Fruit fly (Drosophila melanogaster) whole organism, embryonic: ENCODE results near the gene CG13247.

ENCODE experiments used
- Abd-B ChIP-seq: fragments of 200-800 bp; sonication (Bioruptor generic); optimal IDR thresholded peaks from 2 replicates; lab custom pipeline; 2018; ENCODE audit warnings: missing biosample characterization, mild to moderate bottlenecking, missing genetic modification characterization, moderate library complexity
- Asciz ChIP-seq: fragments of 200-800 bp; sonication (Bioruptor generic); optimal IDR thresholded peaks from 2 replicates; lab custom pipeline; 2017; ENCODE audit warnings: missing biosample characterization, mild to moderate bottlenecking, missing genetic modification characterization, missing genetic modification reagents
- Atf6 ChIP-seq: fragments of 200-800 bp; sonication (Bioruptor generic); IDR thresholded peaks from 2 replicates; pipeline ENCODE4 v1.3.6; 2022; ENCODE audit warnings: missing biosample characterization, missing genetic modification characterization
- BtbVII ChIP-seq: fragments of 200-800 bp; sonication (Bioruptor generic); optimal IDR thresholded peaks from 3 replicates; lab custom pipeline; 2017; ENCODE audit warnings: missing biosample characterization, mild to moderate bottlenecking, missing genetic modification characterization
- CG10366 ChIP-seq: fragments of 200-800 bp; sonication (Bioruptor generic); IDR thresholded peaks from 2 replicates; pipeline ENCODE4 v1.3.6; 2022; ENCODE audit warnings: missing biosample characterization, missing genetic modification characterization
- CG10462 ChIP-seq: fragments of 200-800 bp; sonication (Bioruptor generic); optimal IDR thresholded peaks from 2 replicates; lab custom pipeline; 2016; ENCODE audit warnings: missing biosample characterization, missing genetic modification characterization
- CG11247 ChIP-seq: fragments of 200-800 bp; sonication (Bioruptor generic); IDR thresholded peaks from 2 replicates; pipeline ENCODE4 v1.3.6; 2022; ENCODE audit warnings: missing biosample characterization, missing genetic modification characterization
- CG15073 ChIP-seq: fragments of 200-800 bp; sonication (Bioruptor generic); optimal IDR thresholded peaks from 2 replicates; lab custom pipeline; 2016; ENCODE audit warnings: missing biosample characterization, missing genetic modification characterization
- CG15601 ChIP-seq: fragments of 200-800 bp; sonication (Bioruptor generic); optimal IDR thresholded peaks from 3 replicates; lab custom pipeline; 2019; ENCODE audit warnings: missing biosample characterization, mild to moderate bottlenecking, missing genetic modification characterization, moderate library complexity
- CG16863 ChIP-seq: fragments of 200-800 bp; sonication (Bioruptor generic); optimal IDR thresholded peaks from 3 replicates; lab custom pipeline; 2016; ENCODE audit warnings: missing biosample characterization, missing genetic modification characterization
- CG30403 ChIP-seq: fragments of 200-800 bp; sonication (Bioruptor generic); optimal IDR thresholded peaks from 3 replicates; lab custom pipeline; 2016; ENCODE audit warnings: missing biosample characterization, missing genetic modification characterization
- CG34422 ChIP-seq: fragments of 200-800 bp; sonication (Bioruptor generic); IDR thresholded peaks from 3 replicates; pipeline ENCODE4 v1.3.6; 2022; ENCODE audit warnings: missing biosample characterization, missing genetic modification characterization
- CG3838 ChIP-seq: fragments of 200-800 bp; sonication (Bioruptor generic); optimal IDR thresholded peaks from 3 replicates; lab custom pipeline; 2016; ENCODE audit warnings: missing biosample characterization, missing genetic modification characterization
- CG3847 ChIP-seq: fragments of 200-800 bp; sonication (Bioruptor generic); IDR thresholded peaks from 2 replicates; pipeline ENCODE4 v1.3.6; 2022; ENCODE audit warnings: missing biosample characterization, missing genetic modification characterization
- CG4820 ChIP-seq: fragments of 200-800 bp; sonication (Bioruptor generic); optimal IDR thresholded peaks from 3 replicates; lab custom pipeline; 2016; ENCODE audit warnings: missing biosample characterization, missing genetic modification characterization
- CG6689 ChIP-seq: fragments of 200-800 bp; sonication (Bioruptor generic); IDR thresholded peaks from 2 replicates; pipeline ENCODE4 v1.3.6; 2022; ENCODE audit warnings: missing biosample characterization, missing genetic modification characterization
- CG7786 ChIP-seq: fragments of 200-800 bp; sonication (Bioruptor generic); optimal IDR thresholded peaks from 2 replicates; lab custom pipeline; 2016; ENCODE audit warnings: missing biosample characterization, missing genetic modification characterization
- CG8765 ChIP-seq: fragments of 200-800 bp; sonication (Bioruptor generic); IDR thresholded peaks from 2 replicates; pipeline ENCODE4 v1.3.6; 2022; ENCODE audit warnings: missing biosample characterization, missing genetic modification characterization
- CG9932 ChIP-seq: fragments of 200-800 bp; sonication (Bioruptor generic); IDR thresholded peaks from 2 replicates; pipeline ENCODE4 v1.3.6; 2022; ENCODE audit warnings: missing biosample characterization, missing genetic modification characterization
- Dip3 ChIP-seq: fragments of 200-800 bp; sonication (Bioruptor generic); optimal IDR thresholded peaks from 3 replicates; lab custom pipeline; 2016; ENCODE audit warnings: missing biosample characterization, missing genetic modification characterization
- Dref ChIP-seq: fragments of 200-800 bp; sonication (Bioruptor generic); IDR thresholded peaks from 2 replicates; pipeline ENCODE4 v1.3.6; 2022; ENCODE audit warnings: missing biosample characterization, missing genetic modification characterization
- E2f2 ChIP-seq: fragments of 200-800 bp; sonication (Bioruptor generic); IDR thresholded peaks from 2 replicates; pipeline ENCODE4 v1.3.6; 2022; ENCODE audit warnings: missing biosample characterization, missing genetic modification characterization
- Ets97D ChIP-seq: fragments of 200-800 bp; sonication (Bioruptor generic); optimal IDR thresholded peaks from 3 replicates; lab custom pipeline; 2016; ENCODE audit warnings: missing biosample characterization, missing genetic modification characterization
- H2.0 ChIP-seq: fragments of 200-800 bp; sonication (Bioruptor generic); IDR thresholded peaks from 2 replicates; pipeline ENCODE4 v1.3.6; 2022; ENCODE audit warnings: missing biosample characterization, missing genetic modification characterization
- Hmr ChIP-seq: fragments of 200-800 bp; sonication (Bioruptor generic); optimal IDR thresholded peaks from 3 replicates; lab custom pipeline; 2017; ENCODE audit warnings: mild to moderate bottlenecking, missing biosample characterization, missing genetic modification reagents, missing genetic modification characterization
- MBD-R2 ChIP-seq: fragments of 200-800 bp; sonication (Bioruptor generic); IDR thresholded peaks from 2 replicates; pipeline ENCODE4 v1.3.6; 2022; ENCODE audit warnings: missing biosample characterization, missing genetic modification characterization
- Mes4 ChIP-seq: fragments of 200-800 bp; sonication (Bioruptor generic); optimal IDR thresholded peaks from 2 replicates; lab custom pipeline; 2016; ENCODE audit warnings: missing biosample characterization, missing genetic modification characterization
- Optix ChIP-seq: fragments of 200-800 bp; sonication (Bioruptor generic); IDR thresholded peaks from 3 replicates; pipeline ENCODE4 v1.3.6; 2022; ENCODE audit warnings: missing biosample characterization, missing genetic modification characterization
- Rx ChIP-seq: fragments of 200-800 bp; sonication (Bioruptor generic); IDR thresholded peaks from 2 replicates; pipeline ENCODE4 v1.3.6; 2022; ENCODE audit warnings: missing biosample characterization, missing genetic modification characterization
- Spps ChIP-seq: fragments of 200-800 bp; sonication (Bioruptor generic); optimal IDR thresholded peaks from 2 replicates; lab custom pipeline; 2018; ENCODE audit warnings: missing biosample characterization, mild to moderate bottlenecking, missing genetic modification characterization
- Sry-δ ChIP-seq: fragments of 200-800 bp; sonication (Bioruptor generic); optimal IDR thresholded peaks from 2 replicates; lab custom pipeline; 2016; ENCODE audit warnings: missing biosample characterization, missing genetic modification characterization
- Xrp1 ChIP-seq: fragments of 200-800 bp; sonication (Bioruptor generic); IDR thresholded peaks from 2 replicates; pipeline ENCODE4 v1.3.6; 2022; ENCODE audit warnings: missing biosample characterization, missing genetic modification characterization
- caup ChIP-seq: fragments of 200-800 bp; sonication (Bioruptor generic); optimal IDR thresholded peaks from 3 replicates; lab custom pipeline; 2017; ENCODE audit warnings: missing biosample characterization, mild to moderate bottlenecking, missing genetic modification characterization, moderate library complexity; ENCODE audit not compliant: severe bottlenecking
- crp ChIP-seq, 2 experiments: fragments of 200-800 bp; sonication (Bioruptor generic); optimal IDR thresholded peaks; 2 replicates in 1 of 2; 3 replicates in 1 of 2; lab custom pipeline; 2017; ENCODE audit warnings: missing biosample characterization in 2 of 2, missing genetic modification characterization in 2 of 2, mild to moderate bottlenecking in 1 of 2, moderate library complexity in 1 of 2
- dpn ChIP-seq, 2 experiments: fragments of 200-800 bp; sonication (Bioruptor generic); optimal IDR thresholded peaks; 3 replicates each; lab custom pipeline; 2016; ENCODE audit warnings: missing biosample characterization in 2 of 2, missing genetic modification characterization in 2 of 2
- eyg ChIP-seq: fragments of 200-800 bp; sonication (Bioruptor generic); optimal IDR thresholded peaks from 3 replicates; lab custom pipeline; 2016; ENCODE audit warnings: missing biosample characterization, missing genetic modification characterization
- fd3F ChIP-seq: fragments of 200-800 bp; sonication (Bioruptor generic); optimal IDR thresholded peaks from 2 replicates; lab custom pipeline; 2018; ENCODE audit warnings: missing biosample characterization, mild to moderate bottlenecking, missing genetic modification characterization, moderate library complexity
- hb ChIP-seq: fragments of 200-800 bp; sonication (Bioruptor generic); IDR thresholded peaks from 3 replicates; pipeline ENCODE4 v1.3.6; 2022; ENCODE audit warnings: missing biosample characterization, missing genetic modification characterization; ENCODE audit not compliant: partially characterized antibody
- klu ChIP-seq: fragments of 200-800 bp; sonication (Bioruptor generic); IDR thresholded peaks from 2 replicates; pipeline ENCODE4 v1.3.6; 2022; ENCODE audit warnings: missing biosample characterization, missing genetic modification characterization
- knrl ChIP-seq: fragments of 200-800 bp; sonication (Bioruptor generic); IDR thresholded peaks from 3 replicates; pipeline ENCODE4 v1.3.6; 2022; ENCODE audit warnings: missing biosample characterization, missing genetic modification characterization; ENCODE audit not compliant: partially characterized antibody
- lola ChIP-seq, 3 experiments: fragments of >200 bp in 2 of 3; fragments of 200-800 bp in 1 of 3; sonication (Bioruptor generic) in 1 of 3; optimal IDR thresholded peaks; 2 replicates each; lab custom pipeline; 2017 to 2019; ENCODE audit warnings: missing biosample characterization in 3 of 3, missing genetic modification characterization in 3 of 3, mild to moderate bottlenecking in 1 of 3, moderate library complexity in 1 of 3
- onecut ChIP-seq: fragments of 200-800 bp; sonication (Bioruptor generic); IDR thresholded peaks from 2 replicates; pipeline ENCODE4 v1.3.6; 2022; ENCODE audit warnings: missing biosample characterization, missing genetic modification characterization
- phol ChIP-seq: fragments of 200-800 bp; sonication (Bioruptor generic); optimal IDR thresholded peaks from 3 replicates; lab custom pipeline; 2018; ENCODE audit warnings: missing biosample characterization, mild to moderate bottlenecking, missing genetic modification characterization, moderate library complexity
- ranshi ChIP-seq: fragments of 200-800 bp; sonication (Bioruptor generic); IDR thresholded peaks from 2 replicates; pipeline ENCODE4 v1.3.6; 2022; ENCODE audit warnings: missing biosample characterization, missing genetic modification characterization
- schlank ChIP-seq: fragments of 200-800 bp; sonication (Bioruptor generic); optimal IDR thresholded peaks from 2 replicates; lab custom pipeline; 2018; ENCODE audit warnings: missing biosample characterization, mild to moderate bottlenecking, missing genetic modification characterization
- tgo ChIP-seq: fragments of 200-800 bp; sonication (Bioruptor generic); IDR thresholded peaks from 3 replicates; pipeline ENCODE4 v1.3.6; 2022; ENCODE audit warnings: missing biosample characterization, missing genetic modification characterization
- tna ChIP-seq: fragments of 200-800 bp; sonication (Bioruptor generic); IDR thresholded peaks from 2 replicates; pipeline ENCODE4 v1.3.6; 2022; ENCODE audit warnings: missing biosample characterization, missing genetic modification characterization; ENCODE audit not compliant: partially characterized antibody
- trem ChIP-seq: fragments of 200-800 bp; optimal IDR thresholded peaks from 3 replicates; lab custom pipeline; 2019; ENCODE audit warnings: missing biosample characterization, mild to moderate bottlenecking, missing genetic modification characterization, moderate library complexity
- tx ChIP-seq: fragments of 200-800 bp; sonication (Bioruptor generic); optimal IDR thresholded peaks from 2 replicates; lab custom pipeline; 2016; ENCODE audit warnings: missing biosample characterization, missing genetic modification characterization

The CG13247 gene

DNA sequence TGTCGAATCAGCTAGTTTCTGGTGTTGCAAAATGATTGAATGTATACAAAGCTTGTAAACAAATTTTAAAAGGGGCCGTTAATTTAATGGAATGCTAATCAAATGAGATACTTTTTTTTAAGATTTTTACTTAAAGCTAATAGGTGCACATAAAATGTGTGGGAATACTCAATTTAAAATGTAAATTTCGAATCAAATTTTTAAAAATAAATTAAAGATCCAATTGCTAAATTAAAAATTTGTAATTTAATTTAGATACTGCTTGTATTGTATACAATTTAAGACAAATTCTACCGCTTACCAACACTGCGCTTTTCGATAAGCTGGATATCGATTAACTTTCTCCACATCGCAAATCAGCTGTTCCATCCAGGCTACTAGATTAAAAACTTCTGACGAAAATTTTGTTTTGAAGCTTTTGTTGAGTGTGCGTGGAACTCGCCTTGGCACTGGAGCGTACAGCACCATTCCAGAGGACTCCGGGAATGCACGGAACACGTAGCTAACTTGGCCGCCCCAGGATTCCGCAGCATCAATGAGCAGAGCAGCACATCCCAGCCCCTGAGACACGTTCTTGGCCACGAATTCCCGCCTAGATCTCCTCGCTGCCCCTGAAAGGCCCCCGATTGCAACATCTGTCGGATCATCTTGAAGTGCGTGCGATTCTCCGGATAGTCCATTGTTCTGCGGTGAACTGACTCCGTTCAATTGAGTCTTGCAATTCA lies 14.1 kb downstream of the CG13247 start, which contains the start of the genes CG5498 and fbl (continued):
- TF ChIP-seq CG10462 (GFP tag; lab: Kevin White, UChicago) (no peak), BtbVII (peak; percentile 52), CG34422 (GFP tag; lab: Robert Waterston, UW) (0 out of 3 replicates have a peak, but pooled peaks have one; percentile 23), E2f2 (GFP tag; lab: Robert Waterston, UW) (peak; percentile 51; the same call in 1 of the 2 replicates), ranshi (GFP tag; lab: Robert Waterston, UW) (peak; percentile 29; the same call in 1 of the 2 replicates), schlank (tag; lab: Kevin White, UChicago) (no peak), tx (peak; percentile 0), trem (peak; percentile 83), Rx (GFP tag; lab: Robert Waterston, UW) (no peak), CG8765 (GFP tag; lab: Robert Waterston, UW) (no peak), Asciz (GFP tag; lab: Kevin White, UChicago) (peak; percentile 38), fd3F (GFP tag; lab: Kevin White, UChicago) (peak; percentile 37), Xrp1 (GFP tag; lab: Robert Waterston, UW) (peak; percentile 54; the same call in 1 of the 2 replicates), CG15073 (peak; percentile 24), phol (peak; percentile 74), caup (peak; percentile 50), dpn (GFP tag; optimal IDR thresholded peaks at IDR 0.05; lab: Kevin White, UChicago) (peak; percentile 50 to 73), H2.0 (GFP tag; lab: Robert Waterston, UW) (no peak), CG7786 (GFP tag; lab: Kevin White, UChicago) (peak; percentile 38), CG15601 (peak; percentile 56), tna (GFP tag; lab: Robert Waterston, UW) (0 out of 2 replicates have a peak, but pooled peaks have one; percentile 42), Abd-B (no peak), MBD-R2 (GFP tag; lab: Robert Waterston, UW) (peak; percentile 75), Dref (GFP tag; lab: Robert Waterston, UW) (peak; percentile 63), CG4820 (GFP tag; lab: Kevin White, UChicago) (peak; percentile 50), crp (GFP tag; optimal IDR thresholded peaks at IDR 0.05; lab: Kevin White, UChicago) (peak; percentile 21 to 88), hb (GFP tag; lab: Robert Waterston, UW) (no peak), CG30403 (GFP tag; lab: Kevin White, UChicago) (peak; percentile 84), Mes4 (peak; percentile 6), Sry-δ (GFP tag; lab: Kevin White, UChicago) (peak; percentile 40), Atf6 (GFP tag; lab: Robert Waterston, UW) (peak; percentile 52; the same call in 1 of the 2 replicates), CG9932 (GFP tag; lab: Robert Waterston, UW) (peak; percentile 56), CG16863 (GFP tag; lab: Kevin White, UChicago) (no peak), Ets97D (GFP tag; lab: Kevin White, UChicago) (peak; percentile 14), eyg (no peak), CG3838 (GFP tag; lab: Kevin White, UChicago) (no peak), klu (peak; percentile 37; the same call in 1 of the 2 replicates), CG6689 (GFP tag; lab: Robert Waterston, UW) (peak; percentile 50), Hmr (GFP tag; lab: Kevin White, UChicago) (peak; percentile 78), Optix (GFP tag; lab: Robert Waterston, UW) (no peak), Dip3 (GFP tag; lab: Kevin White, UChicago) (peak; percentile 54), tgo (GFP tag; lab: Robert Waterston, UW) (peak; percentile 27; the same call in 1 of the 3 replicates), lola (GFP tag; optimal IDR thresholded peaks at IDR 0.05; lab: Kevin White, UChicago) (peak in 1 of 3 experiments; percentile 67), CG11247 (0 out of 2 replicates have a peak, but pooled peaks have one; percentile 22), Spps (tag; lab: Kevin White, UChicago) (peak; percentile 21), knrl (GFP tag; lab: Robert Waterston, UW) (no peak), onecut (peak; percentile 55), CG3847 (peak; percentile 56), CG10366 (GFP tag; lab: Robert Waterston, UW) (no peak; the same call in 1 of the 2 replicates)
